Fruit fly (Drosophila melanogaster) whole organism, embryonic: ENCODE data around the gene Lztr1.

ENCODE experiments used
- Aef1 ChIP-seq: fragments of 200-800 bp; sonication (Bioruptor generic); IDR thresholded peaks from 3 replicates; pipeline ENCODE4 v1.3.6; 2022; ENCODE audit warnings: missing biosample characterization, missing genetic modification characterization
- Antp ChIP-seq: fragments of 200-800 bp; sonication (Bioruptor generic); optimal IDR thresholded peaks from 3 replicates; lab custom pipeline; 2016; ENCODE audit warnings: missing biosample characterization, missing genetic modification characterization
- Atf6 ChIP-seq: fragments of 200-800 bp; sonication (Bioruptor generic); IDR thresholded peaks from 2 replicates; pipeline ENCODE4 v1.3.6; 2022; ENCODE audit warnings: missing biosample characterization, missing genetic modification characterization
- Blimp-1 ChIP-seq: fragments of 200-800 bp; sonication (Bioruptor generic); optimal IDR thresholded peaks from 3 replicates; lab custom pipeline; 2018; ENCODE audit warnings: missing biosample characterization, missing genetic modification characterization, mild to moderate bottlenecking, moderate library complexity, missing genetic modification reagents
- CG11085 ChIP-seq: fragments of 200-800 bp; sonication (Bioruptor generic); IDR thresholded peaks from 2 replicates; pipeline ENCODE4 v1.3.6; 2022; ENCODE audit warnings: missing biosample characterization, missing genetic modification characterization
- CG15269 ChIP-seq: fragments of 200-800 bp; sonication (Bioruptor generic); optimal IDR thresholded peaks from 2 replicates; lab custom pipeline; 2018; ENCODE audit warnings: missing biosample characterization, mild to moderate bottlenecking, missing genetic modification characterization, moderate library complexity
- CG17612 ChIP-seq: fragments of 200-800 bp; sonication (Bioruptor generic); IDR thresholded peaks from 2 replicates; pipeline ENCODE4 v1.3.6; 2022; ENCODE audit warnings: missing biosample characterization, missing genetic modification characterization
- CG32532 ChIP-seq: fragments of 200-800 bp; sonication (Bioruptor generic); IDR thresholded peaks from 2 replicates; pipeline ENCODE4 v1.3.6; 2022; ENCODE audit warnings: missing biosample characterization, missing genetic modification characterization
- CG3838 ChIP-seq: fragments of 200-800 bp; sonication (Bioruptor generic); optimal IDR thresholded peaks from 3 replicates; lab custom pipeline; 2016; ENCODE audit warnings: missing biosample characterization, missing genetic modification characterization
- CG4707 ChIP-seq: fragments of 200-800 bp; sonication (Bioruptor generic); optimal IDR thresholded peaks from 2 replicates; lab custom pipeline; 2018; ENCODE audit warnings: missing biosample characterization, mild to moderate bottlenecking, missing genetic modification characterization, moderate library complexity
- CG4854 ChIP-seq: fragments of 200-800 bp; sonication (Bioruptor generic); optimal IDR thresholded peaks from 2 replicates; lab custom pipeline; 2016; ENCODE audit warnings: missing biosample characterization, missing genetic modification characterization, inconsistent platforms
- CG9932 ChIP-seq: fragments of 200-800 bp; sonication (Bioruptor generic); IDR thresholded peaks from 2 replicates; pipeline ENCODE4 v1.3.6; 2022; ENCODE audit warnings: missing biosample characterization, missing genetic modification characterization
- H15 ChIP-seq: fragments of 200-800 bp; sonication (Bioruptor generic); IDR thresholded peaks from 3 replicates; pipeline ENCODE4 v1.3.6; 2022; ENCODE audit warnings: missing biosample characterization, missing genetic modification characterization
- HLH54F ChIP-seq: fragments of 200-800 bp; sonication (Bioruptor generic); optimal IDR thresholded peaks from 3 replicates; lab custom pipeline; 2016; ENCODE audit warnings: missing biosample characterization, missing genetic modification characterization
- Med ChIP-seq: fragments of 200-800 bp; sonication (Bioruptor generic); peaks from one replicate; lab custom pipeline; 2016; ENCODE audit warnings: missing biosample characterization, missing genetic modification characterization, mild to moderate bottlenecking, inconsistent platforms, moderate library complexity
- Myb ChIP-seq: fragments of 200-800 bp; sonication (Bioruptor generic); optimal IDR thresholded peaks from 2 replicates; lab custom pipeline; 2016; ENCODE audit warnings: missing biosample characterization, missing genetic modification characterization
- NC2β ChIP-seq: fragments of 200-800 bp; sonication (Bioruptor generic); optimal IDR thresholded peaks from 2 replicates; lab custom pipeline; 2016; ENCODE audit warnings: missing biosample characterization, missing genetic modification characterization
- Nf-YB ChIP-seq: fragments of 200-800 bp; sonication (Bioruptor generic); optimal IDR thresholded peaks from 3 replicates; lab custom pipeline; 2019; ENCODE audit warnings: missing biosample characterization, mild to moderate bottlenecking, missing genetic modification characterization, moderate library complexity
- Oaz ChIP-seq: fragments of 200-800 bp; sonication (Bioruptor generic); IDR thresholded peaks from 2 replicates; pipeline ENCODE4 v1.3.6; 2022; ENCODE audit warnings: missing biosample characterization, missing genetic modification characterization
- Side ChIP-seq: fragments of 200-800 bp; sonication (Bioruptor generic); optimal IDR thresholded peaks from 2 replicates; lab custom pipeline; 2016; ENCODE audit warnings: missing biosample characterization, missing genetic modification characterization
- Tbp ChIP-seq: fragments of >200 bp; optimal IDR thresholded peaks from 2 replicates; lab custom pipeline; 2018; ENCODE audit warnings: missing biosample characterization, missing genetic modification characterization
- Trl ChIP-seq, 3 experiments: fragments of >200 bp in 2 of 3; fragments of 200-800 bp in 1 of 3; sonication (Bioruptor generic) in 1 of 3; optimal IDR thresholded peaks; 2 replicates in 1 of 3; 3 replicates in 2 of 3; lab custom pipeline; 2016 to 2017; ENCODE audit warnings: missing biosample characterization in 1 of 3, missing genetic modification characterization in 1 of 3
- Xbp1 ChIP-seq: fragments of 200-800 bp; sonication (Bioruptor generic); optimal IDR thresholded peaks from 3 replicates; lab custom pipeline; 2016; ENCODE audit warnings: missing biosample characterization, mild to moderate bottlenecking, missing genetic modification characterization
- ab ChIP-seq: fragments of 200-800 bp; sonication (Bioruptor generic); optimal IDR thresholded peaks from 2 replicates; lab custom pipeline; 2016; ENCODE audit warnings: missing biosample characterization, missing genetic modification characterization
- al ChIP-seq: fragments of 200-800 bp; sonication (Bioruptor generic); IDR thresholded peaks from 2 replicates; pipeline ENCODE4 v1.3.6; 2022; ENCODE audit warnings: missing biosample characterization, missing genetic modification characterization
- az2 ChIP-seq: fragments of 200-800 bp; sonication (Bioruptor generic); optimal IDR thresholded peaks from 3 replicates; lab custom pipeline; 2016; ENCODE audit warnings: missing biosample characterization, missing genetic modification characterization
- esg ChIP-seq: fragments of 200-800 bp; sonication (Bioruptor generic); conservative IDR thresholded peaks from 2 replicates; pipeline ENCODE4 v1.3.6; 2022; ENCODE audit warnings: missing biosample characterization, missing genetic modification characterization
- ewg ChIP-seq: fragments of 200-800 bp; sonication (Bioruptor generic); optimal IDR thresholded peaks from 3 replicates; lab custom pipeline; 2017; ENCODE audit warnings: mild to moderate bottlenecking, missing biosample characterization, missing genetic modification reagents, missing genetic modification characterization
- fu2 ChIP-seq: fragments of 200-800 bp; sonication (Bioruptor generic); optimal IDR thresholded peaks from 2 replicates; lab custom pipeline; 2016; ENCODE audit warnings: missing biosample characterization, missing genetic modification characterization
- grn ChIP-seq: fragments of 200-800 bp; sonication (Bioruptor generic); optimal IDR thresholded peaks from 3 replicates; lab custom pipeline; 2017; ENCODE audit warnings: missing biosample characterization, missing genetic modification characterization
- ind ChIP-seq: fragments of 200-800 bp; sonication (Bioruptor generic); optimal IDR thresholded peaks from 3 replicates; lab custom pipeline; 2016; ENCODE audit warnings: missing biosample characterization, missing genetic modification characterization
- jumu ChIP-seq: fragments of 200-800 bp; sonication (Bioruptor generic); optimal IDR thresholded peaks from 3 replicates; lab custom pipeline; 2016; ENCODE audit warnings: missing biosample characterization, missing genetic modification characterization
- mam ChIP-seq: fragments of 200-800 bp; sonication (Bioruptor generic); optimal IDR thresholded peaks from 3 replicates; lab custom pipeline; 2016; ENCODE audit warnings: missing biosample characterization, missing genetic modification characterization
- nerfin-2 ChIP-seq: fragments of 200-800 bp; sonication (Bioruptor generic); IDR thresholded peaks from 2 replicates; pipeline ENCODE4 v1.3.6; 2022; ENCODE audit warnings: missing biosample characterization, missing genetic modification characterization; ENCODE audit not compliant: partially characterized antibody
- otp ChIP-seq: fragments of 200-800 bp; sonication (Bioruptor generic); IDR thresholded peaks from 3 replicates; pipeline ENCODE4, ENCODE4 v1.3.6; 2022; ENCODE audit warnings: missing biosample characterization, missing genetic modification characterization
- prd ChIP-seq, 3 experiments: fragments of >200 bp in 2 of 3; fragments of 200-800 bp in 1 of 3; sonication (Bioruptor generic) in 1 of 3; optimal IDR thresholded peaks in 2 of 3; IDR thresholded peaks in 1 of 3; 2 replicates in 2 of 3; 3 replicates in 1 of 3; pipeline versions ENCODE4 v1.3.6 to Lab custom; 2017 to 2022; ENCODE audit warnings: missing biosample characterization in 1 of 3, missing genetic modification characterization in 1 of 3
- salm ChIP-seq: fragments of 200-800 bp; sonication (Bioruptor generic); optimal IDR thresholded peaks from 2 replicates; lab custom pipeline; 2018; ENCODE audit warnings: missing biosample characterization, mild to moderate bottlenecking, missing genetic modification characterization
- tgo ChIP-seq: fragments of 200-800 bp; sonication (Bioruptor generic); IDR thresholded peaks from 3 replicates; pipeline ENCODE4 v1.3.6; 2022; ENCODE audit warnings: missing biosample characterization, missing genetic modification characterization
- ttk ChIP-seq: fragments of 200-800 bp; sonication (Bioruptor generic); IDR thresholded peaks from 2 replicates; pipeline ENCODE4 v2.1.2; 2022; ENCODE audit warnings: missing biosample characterization, missing genetic modification characterization
- zfh2 ChIP-seq: fragments of 200-800 bp; sonication (Bioruptor generic); optimal IDR thresholded peaks from 2 replicates; lab custom pipeline; 2016; ENCODE audit warnings: missing biosample characterization, missing genetic modification characterization

Lztr1 gene

DNA sequence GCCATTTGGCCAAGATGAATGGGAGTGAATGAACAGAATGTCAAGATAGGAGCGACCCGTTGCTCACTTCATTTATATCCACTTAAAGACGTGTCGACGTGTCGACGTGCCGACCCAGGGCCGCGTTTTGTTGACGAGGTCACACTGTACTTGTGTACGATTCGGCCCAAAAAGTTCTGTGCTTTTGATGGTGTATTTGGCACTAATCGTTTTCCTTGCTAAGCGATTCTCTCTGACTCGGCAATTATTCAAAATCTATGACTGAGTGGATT lies 20.8 kb upstream of the Lztr1 start (continued):
- TF ChIP-seq prd (optimal IDR thresholded peaks at IDR 0.05; lab: Kevin White, UChicago): no peak
- peak; percentile 34; the same call in 1 of the 3 replicates for TF ChIP-seq prd (GFP tag; IDR thresholded peaks at IDR 0.05; lab: Robert Waterston, UW)
- no peak for TF ChIP-seq grn (GFP tag; lab: Kevin White, UChicago)
- peak; percentile 6 for TF ChIP-seq jumu (GFP tag; lab: Kevin White, UChicago)
- no peak for TF ChIP-seq nerfin-2 (GFP tag; lab: Robert Waterston, UW)
- peak; percentile 63 for TF ChIP-seq CG32532 (GFP tag; lab: Robert Waterston, UW)
- no peak for TF ChIP-seq ab (GFP tag; lab: Kevin White, UChicago)
- no peak for TF ChIP-seq ewg (GFP tag; lab: Kevin White, UChicago)
- TF ChIP-seq NC2β (GFP tag; lab: Kevin White, UChicago): no peak
- TF ChIP-seq CG3838 (GFP tag; lab: Kevin White, UChicago): no peak
- peak; percentile 43 for TF ChIP-seq mam
- no peak for TF ChIP-seq salm (tag; lab: Kevin White, UChicago)
- no peak for TF ChIP-seq HLH54F (GFP tag; lab: Kevin White, UChicago)
- peak; percentile 45 for TF ChIP-seq Antp (GFP tag; lab: Kevin White, UChicago)
- TF ChIP-seq Nf-YB: no peak
- TF ChIP-seq ttk (GFP tag; lab: Robert Waterston, UW): no peak
- peak; percentile 6 for TF ChIP-seq ind (GFP tag; lab: Kevin White, UChicago)
- TF ChIP-seq Trl (optimal IDR thresholded peaks at IDR 0.05; lab: Kevin White, UChicago): no peak
- no peak for TF ChIP-seq Trl (GFP tag; optimal IDR thresholded peaks at IDR 0.05; lab: Kevin White, UChicago)
- TF ChIP-seq Side (GFP tag; lab: Kevin White, UChicago): no peak
- TF ChIP-seq CG9932: peak; percentile 50
- no peak for TF ChIP-seq CG4854 (GFP tag; lab: Kevin White, UChicago)
- TF ChIP-seq CG17612 (GFP tag; lab: Robert Waterston, UW): 0 out of 2 replicates have a peak, but pooled peaks have one; percentile 8
- TF ChIP-seq otp (GFP tag; lab: Robert Waterston, UW): 0 out of 3 replicates have a peak, but pooled peaks have one; percentile 20
- 0 out of 2 replicates have a peak, but pooled peaks have one; percentile 12 for TF ChIP-seq CG11085 (GFP tag; lab: Robert Waterston, UW)
- TF ChIP-seq Blimp-1: no peak
- peak; percentile 50; the same call in 1 of the 3 replicates for TF ChIP-seq Aef1
- peak; percentile 0 for TF ChIP-seq Xbp1 (GFP tag; lab: Kevin White, UChicago)
- 0 out of 3 replicates have a peak, but pooled peaks have one; percentile 20 for TF ChIP-seq tgo (GFP tag; lab: Robert Waterston, UW)
- peak; percentile 90 for TF ChIP-seq Med
- peak; percentile 50; the same call in 1 of the 2 replicates for TF ChIP-seq Atf6
- 0 out of 3 replicates have a peak, but pooled peaks have one; percentile 15 for TF ChIP-seq H15 (GFP tag; lab: Robert Waterston, UW)
- no peak for TF ChIP-seq Tbp (GFP tag; lab: Kevin White, UChicago)
- TF ChIP-seq CG15269 (tag; lab: Kevin White, UChicago): peak; percentile 5
- peak; percentile 45 for TF ChIP-seq zfh2
- no peak for TF ChIP-seq Oaz (GFP tag; lab: Robert Waterston, UW)
- TF ChIP-seq al (GFP tag; lab: Robert Waterston, UW): peak; percentile 53; the same call in 1 of the 2 replicates
- peak; percentile 13 for TF ChIP-seq fu2
- TF ChIP-seq az2 (GFP tag; lab: Kevin White, UChicago): no peak
- TF ChIP-seq esg: no peak
- TF ChIP-seq Myb: no peak
- TF ChIP-seq CG4707 (GFP tag; lab: Kevin White, UChicago): no peak
